Worm (Caenorhabditis elegans): ENCODE measurements around the gene best-14.

- TF ChIP-seq mab-5 (tag; optimal IDR thresholded peaks at IDR 0.05), result no peak
- TF ChIP-seq mls-2 (tag; optimal IDR thresholded peaks at IDR 0.05), result no peak
- no peak for TF ChIP-seq snpc-4 (tag; optimal IDR thresholded peaks at IDR 0.05)
- TF ChIP-seq unc-62 (GFP tag; optimal IDR thresholded peaks at IDR 0.05), result no peak
- TF ChIP-seq unc-39 (tag; optimal IDR thresholded peaks at IDR 0.05), result no peak
- no peak for TF ChIP-seq lin-13 (tag; optimal IDR thresholded peaks at IDR 0.05)
- no peak for TF ChIP-seq ces-1 (GFP tag; optimal IDR thresholded peaks at IDR 0.05)
Observed at ce11 chrV:10562817-10563216, 5.0 kb downstream of the best-14 start.
